Worm (Caenorhabditis elegans): ENCODE measurements around the gene K01A2.4.

- TF ChIP-seq egl-27 (tag; optimal IDR thresholded peaks at IDR 0.05) (no peak), nhr-77 (tag; optimal IDR thresholded peaks at IDR 0.05) (no peak), lsy-2 (tag; optimal IDR thresholded peaks at IDR 0.05) (no peak), lin-39 (tag; optimal IDR thresholded peaks at IDR 0.05) (no peak), lin-13 (GFP tag; optimal IDR thresholded peaks at IDR 0.05) (no peak), ceh-16 (tag; optimal IDR thresholded peaks at IDR 0.05) (no peak), ztf-11 (tag; optimal IDR thresholded peaks at IDR 0.05) (no peak), snpc-4 (tag; optimal IDR thresholded peaks at IDR 0.05) (no peak), ceh-82 (tag; optimal IDR thresholded peaks at IDR 0.05) (no peak)
These were observed 18.5 kb downstream of the K01A2.4 start, which contains the start of gene sgcb-1 for ce11 chrII:325639-326350.

All from whole organism, L2 larva.